Fruit fly (Drosophila melanogaster) whole organism, wandering third instar larva: ENCODE results near the gene CG32071.

Experiments
- Abd-B ChIP-seq: fragments of >200 bp; optimal IDR thresholded peaks from 2 replicates; lab custom pipeline; 2017; ENCODE audit warnings: missing biosample characterization, missing genetic modification characterization
- CG32264 ChIP-seq: fragments of 200-800 bp; sonication (Bioruptor generic); optimal IDR thresholded peaks from 2 replicates; lab custom pipeline; 2016; ENCODE audit warnings: missing biosample characterization, missing genetic modification characterization
- CG9705 ChIP-seq: fragments of 200-800 bp; sonication (Bioruptor generic); optimal IDR thresholded peaks from 2 replicates; lab custom pipeline; 2018; ENCODE audit warnings: missing biosample characterization, mild to moderate bottlenecking, missing genetic modification characterization
- CrebA ChIP-seq: fragments of 200-800 bp; sonication (Bioruptor generic); optimal IDR thresholded peaks from 2 replicates; lab custom pipeline; 2016; ENCODE audit warnings: missing biosample characterization, mild to moderate bottlenecking, missing genetic modification characterization, borderline replicate concordance
- Dfd ChIP-seq: fragments of >200 bp; optimal IDR thresholded peaks from 2 replicates; lab custom pipeline; 2017; ENCODE audit warnings: missing biosample characterization, missing genetic modification characterization
- Dif ChIP-seq: fragments of 200-275, 200-300 bp; sonication (Bioruptor generic); optimal IDR thresholded peaks from 2 replicates; lab custom pipeline; 2018; ENCODE audit warnings: missing biosample characterization, missing genetic modification characterization; ENCODE audit not compliant: partially characterized antibody
- GATAd ChIP-seq: sonication (Bioruptor generic); optimal IDR thresholded peaks from 2 replicates; lab custom pipeline; 2016; ENCODE audit warnings: missing biosample characterization, missing genetic modification characterization
- HLH106 ChIP-seq: fragments of 200-800 bp; optimal IDR thresholded peaks from 3 replicates; lab custom pipeline; 2019; ENCODE audit warnings: missing biosample characterization, mild to moderate bottlenecking, missing genetic modification characterization, moderate library complexity
- Hnf4 ChIP-seq: fragments of 200-800 bp; sonication (Bioruptor generic); optimal IDR thresholded peaks from 2 replicates; lab custom pipeline; 2016; ENCODE audit warnings: missing biosample characterization, mild to moderate bottlenecking, missing genetic modification characterization
- Hr78 ChIP-seq: fragments of >200 bp; optimal IDR thresholded peaks from 2 replicates; lab custom pipeline; 2017; ENCODE audit warnings: missing biosample characterization, missing genetic modification characterization
- Hr83 ChIP-seq: fragments of 200-300 bp; sonication (Bioruptor generic); optimal IDR thresholded peaks from 2 replicates; lab custom pipeline; 2016; ENCODE audit warnings: missing biosample characterization, mild to moderate bottlenecking, missing genetic modification characterization, moderate library complexity; ENCODE audit not compliant: poor library complexity, severe bottlenecking
- Jra ChIP-seq: sonication (Bioruptor generic); optimal IDR thresholded peaks from 2 replicates; lab custom pipeline; 2016; ENCODE audit warnings: missing biosample characterization, missing genetic modification characterization
- Mio ChIP-seq: sonication (Bioruptor generic); optimal IDR thresholded peaks from 2 replicates; lab custom pipeline; 2016; ENCODE audit warnings: missing biosample characterization, missing genetic modification characterization
- Myc ChIP-seq: fragments of >200 bp; optimal IDR thresholded peaks from 2 replicates; lab custom pipeline; 2017
- N ChIP-seq: fragments of >200 bp; optimal IDR thresholded peaks from 2 replicates; lab custom pipeline; 2018; ENCODE audit warnings: missing biosample characterization, missing external identifiers, missing genetic modification characterization
- OdsH ChIP-seq: fragments of 200-800 bp; sonication (Bioruptor generic); optimal IDR thresholded peaks from 2 replicates; lab custom pipeline; 2016; ENCODE audit warnings: missing biosample characterization, mild to moderate bottlenecking, missing genetic modification characterization
- Rel ChIP-seq, 2 experiments: fragments of 200-800 bp; sonication (Bioruptor generic) in 1 of 2; optimal IDR thresholded peaks; 2 replicates in 1 of 2; 3 replicates in 1 of 2; lab custom pipeline; 2016 to 2019; ENCODE audit warnings: mild to moderate bottlenecking in 2 of 2, missing biosample characterization in 2 of 2, missing genetic modification characterization in 2 of 2, moderate library complexity in 1 of 2
- Sp1 ChIP-seq: fragments of 200-800 bp; sonication (Bioruptor generic); optimal IDR thresholded peaks from 3 replicates; lab custom pipeline; 2019; ENCODE audit warnings: missing biosample characterization, mild to moderate bottlenecking, missing genetic modification characterization, moderate library complexity
- Vsx2 ChIP-seq: fragments of 200-300, 225-300 bp; sonication (Bioruptor generic); optimal IDR thresholded peaks from 2 replicates; lab custom pipeline; 2018; ENCODE audit warnings: missing biosample characterization, missing genetic modification characterization; ENCODE audit not compliant: partially characterized antibody
- br ChIP-seq: fragments of 200-800 bp; sonication (Bioruptor generic); optimal IDR thresholded peaks from 2 replicates; lab custom pipeline; 2016; ENCODE audit warnings: missing biosample characterization, missing genetic modification characterization
- brk ChIP-seq: fragments of 200-800 bp; sonication (Bioruptor generic); optimal IDR thresholded peaks from 2 replicates; lab custom pipeline; 2016; ENCODE audit warnings: missing biosample characterization, mild to moderate bottlenecking, missing genetic modification characterization
- dl ChIP-seq, 2 experiments: fragments of 175-275, 200-275 bp in 1 of 2; fragments of 200-275 bp in 1 of 2; sonication (Bioruptor generic); optimal IDR thresholded peaks; lab custom pipeline; 2018; ENCODE audit warnings: mild to moderate bottlenecking in 2 of 2, missing biosample characterization in 2 of 2, missing genetic modification characterization in 2 of 2, moderate library complexity in 2 of 2; ENCODE audit not compliant: partially characterized antibody in 2 of 2, insufficient read depth in 1 of 2
- dmrt93B ChIP-seq: fragments of 200-800 bp; sonication (Bioruptor generic); optimal IDR thresholded peaks from 2 replicates; lab custom pipeline; 2018; ENCODE audit warnings: missing biosample characterization, mild to moderate bottlenecking, missing genetic modification characterization
- dsf ChIP-seq: sonication (Bioruptor generic); optimal IDR thresholded peaks from 2 replicates; lab custom pipeline; 2016; ENCODE audit warnings: missing biosample characterization, missing genetic modification characterization, borderline replicate concordance
- ey ChIP-seq: fragments of 200-800 bp; sonication (Bioruptor generic); optimal IDR thresholded peaks from 2 replicates; lab custom pipeline; 2016; ENCODE audit warnings: missing biosample characterization, missing genetic modification characterization
- foxo ChIP-seq, 2 experiments: fragments of 200-800 bp; sonication (Bioruptor generic); optimal IDR thresholded peaks; 2 replicates in 1 of 2; 3 replicates in 1 of 2; lab custom pipeline; 2016 to 2017; ENCODE audit warnings: missing biosample characterization in 2 of 2, missing genetic modification characterization in 2 of 2
- fru ChIP-seq: fragments of 200-800 bp; sonication (Bioruptor generic); optimal IDR thresholded peaks from 3 replicates; lab custom pipeline; 2016; ENCODE audit warnings: missing biosample characterization, mild to moderate bottlenecking, missing genetic modification characterization
- h ChIP-seq: fragments of 200-800 bp; sonication (Bioruptor generic); optimal IDR thresholded peaks from 3 replicates; lab custom pipeline; 2016; ENCODE audit warnings: missing biosample characterization, mild to moderate bottlenecking, missing genetic modification characterization
- jim ChIP-seq: fragments of 175-275, 200-325 bp; sonication (Bioruptor generic); optimal IDR thresholded peaks from 2 replicates; lab custom pipeline; 2016; ENCODE audit warnings: missing biosample characterization, mild to moderate bottlenecking, missing genetic modification characterization
- pan ChIP-seq: fragments of >200 bp; optimal IDR thresholded peaks from 2 replicates; lab custom pipeline; 2017
- psq ChIP-seq: fragments of 200-800 bp; sonication (Bioruptor generic); optimal IDR thresholded peaks from 3 replicates; lab custom pipeline; 2017; ENCODE audit warnings: missing biosample characterization, mild to moderate bottlenecking, missing genetic modification characterization, moderate library complexity
- rgr ChIP-seq: fragments of 200-800 bp; sonication (Bioruptor generic); optimal IDR thresholded peaks from 3 replicates; lab custom pipeline; 2016; ENCODE audit warnings: missing biosample characterization, mild to moderate bottlenecking, missing genetic modification characterization
- sage ChIP-seq: fragments of 200-800 bp; sonication (Bioruptor generic); optimal IDR thresholded peaks from 2 replicates; lab custom pipeline; 2016; ENCODE audit warnings: missing biosample characterization, mild to moderate bottlenecking, missing genetic modification characterization
- sv ChIP-seq: fragments of 200-800 bp; sonication (Bioruptor generic); optimal IDR thresholded peaks from 3 replicates; lab custom pipeline; 2016; ENCODE audit warnings: missing biosample characterization, missing genetic modification characterization
- tai ChIP-seq: sonication (Bioruptor generic); optimal IDR thresholded peaks from 2 replicates; lab custom pipeline; 2016; ENCODE audit warnings: missing biosample characterization, missing genetic modification characterization
- usp ChIP-seq: fragments of >200 bp; optimal IDR thresholded peaks from 2 replicates; lab custom pipeline; 2017; ENCODE audit warnings: missing biosample characterization, missing genetic modification characterization
- woc ChIP-seq: sonication (Bioruptor generic); optimal IDR thresholded peaks from 2 replicates; lab custom pipeline; 2016; ENCODE audit warnings: missing biosample characterization, mild to moderate bottlenecking, missing genetic modification characterization

The CG32071 gene

dm6 chr3L:11071057-11071456 lies 32.6 kb downstream of the CG32071 start:
- no peak for TF ChIP-seq Hr78 (GFP tag; lab: Kevin White, UChicago)
- no peak for TF ChIP-seq woc (GFP tag; lab: Kevin White, UChicago)
- TF ChIP-seq Vsx2: no peak

dm6 chr3L:11070372-11070854 lies 33.3 kb downstream of the CG32071 start, which contains the start of gene Mocs1:
Gene Mocs1, plus strand, starts transcription at chr3L:11070526.
- TF ChIP-seq Jra (GFP tag; lab: Kevin White, UChicago): no peak
- TF ChIP-seq Hnf4 (GFP tag; lab: Kevin White, UChicago): peak; percentile 49
- TF ChIP-seq CrebA (GFP tag; lab: Kevin White, UChicago): no peak
- TF ChIP-seq rgr (GFP tag; lab: Kevin White, UChicago): peak; percentile 56
- TF ChIP-seq Sp1: peak; percentile 31
- TF ChIP-seq jim (GFP tag; lab: Kevin White, UChicago): peak; percentile 11
- TF ChIP-seq Hr83 (GFP tag; lab: Kevin White, UChicago): peak; percentile 77
- TF ChIP-seq CG9705 (GFP tag; lab: Kevin White, UChicago): no peak
- TF ChIP-seq Dif (GFP tag; lab: Kevin White, UChicago): peak; percentile 47
- no peak for TF ChIP-seq Rel (GFP tag; optimal IDR thresholded peaks at IDR 0.05; lab: Kevin White, UChicago)
- TF ChIP-seq Rel (tag; optimal IDR thresholded peaks at IDR 0.05; lab: Kevin White, UChicago): peak; percentile 24
- TF ChIP-seq OdsH (GFP tag; lab: Kevin White, UChicago): peak; percentile 14
- peak in 1 of 2 experiments; percentile 43 for TF ChIP-seq foxo (GFP tag; optimal IDR thresholded peaks at IDR 0.05; lab: Kevin White, UChicago)

dm6 chr3L:11069764-11070163 lies 33.9 kb downstream of the CG32071 start, which contains the start of gene CG6310:
Gene CG6310, minus strand, starts transcription at chr3L:11069864.
- TF ChIP-seq ey (GFP tag; lab: Kevin White, UChicago) (no peak), Jra (GFP tag; lab: Kevin White, UChicago) (no peak), Dif (GFP tag; lab: Kevin White, UChicago) (no peak), Hr78 (GFP tag; lab: Kevin White, UChicago) (no peak), OdsH (GFP tag; lab: Kevin White, UChicago) (no peak), rgr (GFP tag; lab: Kevin White, UChicago) (no peak), CG9705 (GFP tag; lab: Kevin White, UChicago) (no peak), woc (GFP tag; lab: Kevin White, UChicago) (no peak), sv (GFP tag; lab: Kevin White, UChicago) (no peak)

- no peak for TF ChIP-seq Vsx2
- no peak for TF ChIP-seq Rel (GFP tag; optimal IDR thresholded peaks at IDR 0.05; lab: Kevin White, UChicago)
- TF ChIP-seq Rel (tag; optimal IDR thresholded peaks at IDR 0.05; lab: Kevin White, UChicago): peak; percentile 34
These were observed 37.8 kb downstream of the CG32071 start for dm6 chr3L:11065850-11066249.

- TF ChIP-seq GATAd (GFP tag; lab: Kevin White, UChicago) (peak; percentile 74), rgr (GFP tag; lab: Kevin White, UChicago) (peak; percentile 92), foxo (GFP tag; optimal IDR thresholded peaks at IDR 0.05; lab: Kevin White, UChicago) (peak; percentile 43 to 90), CG32264 (GFP tag; lab: Kevin White, UChicago) (peak; percentile 41), Rel (GFP tag; optimal IDR thresholded peaks at IDR 0.05; lab: Kevin White, UChicago) (no peak), Rel (tag; optimal IDR thresholded peaks at IDR 0.05; lab: Kevin White, UChicago) (peak; percentile 46), sage (GFP tag; lab: Kevin White, UChicago) (no peak), CG9705 (GFP tag; lab: Kevin White, UChicago) (peak; percentile 85), h (GFP tag; lab: Kevin White, UChicago) (peak; percentile 92), Dfd (GFP tag; lab: Kevin White, UChicago) (no peak), dl (GFP tag; optimal IDR thresholded peaks at IDR 0.05; lab: Kevin White, UChicago; ENCODE audit: insufficient read depth in 1 of 2, partially characterized antibody in 2 of 2) (no peak), Dif (GFP tag; lab: Kevin White, UChicago) (no peak), Myc (peak; percentile 98), N (no peak), dsf (GFP tag; lab: Kevin White, UChicago) (peak; percentile 87), dmrt93B (GFP tag; lab: Kevin White, UChicago) (no peak), fru (GFP tag; lab: Kevin White, UChicago) (peak; percentile 85), Sp1 (peak; percentile 78), CrebA (GFP tag; lab: Kevin White, UChicago) (no peak), OdsH (GFP tag; lab: Kevin White, UChicago) (peak; percentile 87), Abd-B (GFP tag; lab: Kevin White, UChicago) (no peak), usp (GFP tag; lab: Kevin White, UChicago) (no peak), Mio (GFP tag; lab: Kevin White, UChicago) (no peak), sv (GFP tag; lab: Kevin White, UChicago) (peak; percentile 90), HLH106 (peak; percentile 89), jim (GFP tag; lab: Kevin White, UChicago) (no peak), Hnf4 (GFP tag; lab: Kevin White, UChicago) (peak; percentile 93), br (GFP tag; lab: Kevin White, UChicago) (peak; percentile 85), brk (GFP tag; lab: Kevin White, UChicago) (no peak), tai (GFP tag; lab: Kevin White, UChicago) (no peak), psq (GFP tag; lab: Kevin White, UChicago) (peak; percentile 80), woc (GFP tag; lab: Kevin White, UChicago) (peak; percentile 94), pan (lab: Kevin White, UChicago) (no peak), Vsx2 (no peak)
These were observed 39.0 kb downstream of the CG32071 start, which contains the start of the genes CG32075, CG45101 and SuUR for dm6 chr3L:11064689-11065088. Gene CG32075, minus strand, starts transcription at chr3L:11064941. Gene CG45101, plus strand, starts transcription at chr3L:11064991. Gene SuUR, plus strand, starts transcription at chr3L:11064991.
